Fruit fly (Drosophila melanogaster) whole organism, embryonic: ENCODE results near the gene CG33939.

Source experiments
- CG10431 ChIP-seq: fragments of 200-800 bp; sonication (Bioruptor generic); optimal IDR thresholded peaks from 3 replicates; lab custom pipeline; 2018; ENCODE audit warnings: missing biosample characterization, mild to moderate bottlenecking, missing genetic modification characterization
- CG11085 ChIP-seq: fragments of 200-800 bp; sonication (Bioruptor generic); IDR thresholded peaks from 2 replicates; pipeline ENCODE4 v1.3.6; 2022; ENCODE audit warnings: missing biosample characterization, missing genetic modification characterization
- CG11560 ChIP-seq: fragments of 200-800 bp; sonication (Bioruptor generic); IDR thresholded peaks from 3 replicates; pipeline ENCODE4 v1.3.6; 2022; ENCODE audit warnings: missing biosample characterization, missing genetic modification characterization
- CG11696 ChIP-seq: fragments of 200-800 bp; sonication (Bioruptor generic); IDR thresholded peaks from 2 replicates; pipeline ENCODE4 v1.3.6; 2022; ENCODE audit warnings: missing biosample characterization, missing genetic modification characterization
- CG15514 ChIP-seq: fragments of 200-800 bp; sonication (Bioruptor generic); optimal IDR thresholded peaks from 3 replicates; lab custom pipeline; 2017; ENCODE audit warnings: missing biosample characterization, missing genetic modification characterization, mild to moderate bottlenecking, moderate library complexity, missing genetic modification reagents
- CG1603 ChIP-seq: fragments of 200-800 bp; sonication (Bioruptor generic); optimal IDR thresholded peaks from 2 replicates; lab custom pipeline; 2019; ENCODE audit warnings: missing biosample characterization, mild to moderate bottlenecking, missing genetic modification characterization, moderate library complexity
- CG1647 ChIP-seq: fragments of 200-800 bp; sonication (Bioruptor generic); optimal IDR thresholded peaks from 3 replicates; lab custom pipeline; 2016; ENCODE audit warnings: missing biosample characterization, missing genetic modification characterization
- CG2116 ChIP-seq: fragments of 200-800 bp; sonication (Bioruptor generic); optimal IDR thresholded peaks from 3 replicates; lab custom pipeline; 2018; ENCODE audit warnings: missing biosample characterization, mild to moderate bottlenecking, missing genetic modification characterization
- CG2889 ChIP-seq: fragments of 200-800 bp; sonication (Bioruptor generic); IDR thresholded peaks from 3 replicates; pipeline ENCODE4 v1.3.6; 2022; ENCODE audit warnings: missing biosample characterization, missing genetic modification characterization
- CG31224 ChIP-seq: fragments of 200-800 bp; sonication (Bioruptor generic); IDR thresholded peaks from 2 replicates; pipeline ENCODE4 v1.3.6; 2022; ENCODE audit warnings: missing biosample characterization, missing genetic modification characterization
- CG31365 ChIP-seq: fragments of 200-800 bp; sonication (Bioruptor generic); optimal IDR thresholded peaks from 2 replicates; lab custom pipeline; 2018; ENCODE audit warnings: missing biosample characterization, mild to moderate bottlenecking, missing genetic modification characterization
- CG32772 ChIP-seq: fragments of 200-800 bp; sonication (Bioruptor generic); IDR thresholded peaks from 2 replicates; pipeline ENCODE4 v1.3.6; 2022; ENCODE audit warnings: missing biosample characterization, missing genetic modification characterization
- CG34376 ChIP-seq: fragments of 200-800 bp; sonication (Bioruptor generic); optimal IDR thresholded peaks from 2 replicates; lab custom pipeline; 2018; ENCODE audit warnings: missing biosample characterization, mild to moderate bottlenecking, missing genetic modification characterization
- CG4617 ChIP-seq: fragments of 200-800 bp; sonication (Bioruptor generic); optimal IDR thresholded peaks from 3 replicates; lab custom pipeline; 2016; ENCODE audit warnings: missing biosample characterization, missing genetic modification characterization, borderline replicate concordance
- CG6765 ChIP-seq: fragments of 200-800 bp; sonication (Bioruptor generic); optimal IDR thresholded peaks from 3 replicates; lab custom pipeline; 2017; ENCODE audit warnings: missing biosample characterization, mild to moderate bottlenecking, missing genetic modification characterization
- CG6791 ChIP-seq: fragments of 200-800 bp; sonication (Bioruptor generic); IDR thresholded peaks from 3 replicates; pipeline ENCODE4 v1.3.6; 2022; ENCODE audit warnings: missing biosample characterization, missing genetic modification characterization; ENCODE audit not compliant: partially characterized antibody
- CG7786 ChIP-seq: fragments of 200-800 bp; sonication (Bioruptor generic); optimal IDR thresholded peaks from 2 replicates; lab custom pipeline; 2016; ENCODE audit warnings: missing biosample characterization, missing genetic modification characterization
- CG7963 ChIP-seq: fragments of 200-800 bp; sonication (Bioruptor generic); IDR thresholded peaks from 3 replicates; pipeline ENCODE4 v1.3.6; 2022; ENCODE audit warnings: missing biosample characterization, missing genetic modification characterization; ENCODE audit not compliant: partially characterized antibody
- CG8924 ChIP-seq: fragments of 200-800 bp; optimal IDR thresholded peaks from 3 replicates; lab custom pipeline; 2019; ENCODE audit warnings: missing biosample characterization, mild to moderate bottlenecking, missing genetic modification characterization, moderate library complexity
- CG8944 ChIP-seq: fragments of 200-800 bp; sonication (Bioruptor generic); optimal IDR thresholded peaks from 3 replicates; lab custom pipeline; 2016; ENCODE audit warnings: missing biosample characterization, missing genetic modification characterization
- Dref ChIP-seq: fragments of 200-800 bp; sonication (Bioruptor generic); IDR thresholded peaks from 2 replicates; pipeline ENCODE4 v1.3.6; 2022; ENCODE audit warnings: missing biosample characterization, missing genetic modification characterization
- E2f1 ChIP-seq: fragments of 200-800 bp; sonication (Bioruptor generic); IDR thresholded peaks from 2 replicates; pipeline ENCODE4 v1.3.6; 2022; ENCODE audit warnings: missing biosample characterization, missing genetic modification characterization
- ERR ChIP-seq: fragments of 200-800 bp; sonication (Bioruptor generic); optimal IDR thresholded peaks from 2 replicates; lab custom pipeline; 2016; ENCODE audit warnings: missing biosample characterization, missing genetic modification characterization
- HLH4C ChIP-seq: fragments of 200-800 bp; sonication (Bioruptor generic); IDR thresholded peaks from 3 replicates; pipeline ENCODE4 v1.3.6; 2022; ENCODE audit warnings: missing biosample characterization, missing genetic modification characterization; ENCODE audit not compliant: partially characterized antibody
- MESR4 ChIP-seq: fragments of 200-800 bp; sonication (Bioruptor generic); optimal IDR thresholded peaks from 2 replicates; lab custom pipeline; 2018; ENCODE audit warnings: missing biosample characterization, mild to moderate bottlenecking, missing genetic modification characterization, moderate library complexity
- PHDP ChIP-seq: fragments of 200-800 bp; sonication (Bioruptor generic); optimal IDR thresholded peaks from 3 replicates; lab custom pipeline; 2018; ENCODE audit warnings: missing biosample characterization, mild to moderate bottlenecking, missing genetic modification characterization, moderate library complexity
- Scr ChIP-seq: fragments of 200-800 bp; sonication (Bioruptor generic); IDR thresholded peaks from 2 replicates; pipeline ENCODE4 v1.3.6; 2022; ENCODE audit warnings: missing biosample characterization, missing genetic modification characterization; ENCODE audit not compliant: partially characterized antibody
- Sry-β ChIP-seq: fragments of 200-800 bp; sonication (Bioruptor generic); optimal IDR thresholded peaks from 2 replicates; lab custom pipeline; 2018; ENCODE audit warnings: missing biosample characterization, mild to moderate bottlenecking, missing genetic modification characterization, moderate library complexity
- Sry-δ ChIP-seq: fragments of 200-800 bp; sonication (Bioruptor generic); optimal IDR thresholded peaks from 2 replicates; lab custom pipeline; 2016; ENCODE audit warnings: missing biosample characterization, missing genetic modification characterization
- Stat92E ChIP-seq, 3 experiments: fragments of >200 bp in 2 of 3; fragments of 200-800 bp in 1 of 3; sonication (Bioruptor generic) in 1 of 3; optimal IDR thresholded peaks; 2 replicates each; lab custom pipeline; 2017 to 2019; ENCODE audit warnings: missing biosample characterization in 3 of 3, missing genetic modification characterization in 3 of 3, mild to moderate bottlenecking in 1 of 3, moderate library complexity in 1 of 3
- chinmo ChIP-seq: fragments of 200-800 bp; sonication (Bioruptor generic); IDR thresholded peaks from 4 replicates; pipeline ENCODE4 v1.3.6; 2022; ENCODE audit warnings: missing biosample characterization, missing genetic modification characterization; ENCODE audit not compliant: partially characterized antibody
- ci ChIP-seq: fragments of 200-800 bp; sonication (Bioruptor generic); IDR thresholded peaks from 3 replicates; pipeline ENCODE4 v1.3.6; 2022; ENCODE audit warnings: missing biosample characterization, missing genetic modification characterization
- crc ChIP-seq: fragments of 200-800 bp; sonication (Bioruptor generic); optimal IDR thresholded peaks from 2 replicates; lab custom pipeline; 2016; ENCODE audit warnings: missing biosample characterization, missing genetic modification characterization
- dmrt99B ChIP-seq: fragments of 200-800 bp; sonication (Bioruptor generic); optimal IDR thresholded peaks from 2 replicates; lab custom pipeline; 2018; ENCODE audit warnings: missing biosample characterization, mild to moderate bottlenecking, missing genetic modification characterization, moderate library complexity
- grau ChIP-seq: fragments of 200-800 bp; optimal IDR thresholded peaks from 3 replicates; lab custom pipeline; 2019; ENCODE audit warnings: missing biosample characterization, mild to moderate bottlenecking, missing genetic modification characterization, moderate library complexity
- grn ChIP-seq: fragments of 200-800 bp; sonication (Bioruptor generic); optimal IDR thresholded peaks from 3 replicates; lab custom pipeline; 2017; ENCODE audit warnings: missing biosample characterization, missing genetic modification characterization
- h ChIP-seq: fragments of >200 bp; optimal IDR thresholded peaks from 2 replicates; lab custom pipeline; 2017
- hb ChIP-seq: fragments of 200-800 bp; sonication (Bioruptor generic); IDR thresholded peaks from 3 replicates; pipeline ENCODE4 v1.3.6; 2022; ENCODE audit warnings: missing biosample characterization, missing genetic modification characterization; ENCODE audit not compliant: partially characterized antibody
- jing ChIP-seq: fragments of 200-800 bp; sonication (Bioruptor generic); optimal IDR thresholded peaks from 2 replicates; lab custom pipeline; 2018; ENCODE audit warnings: missing biosample characterization, mild to moderate bottlenecking, missing genetic modification characterization
- kah ChIP-seq: fragments of 200-800 bp; sonication (Bioruptor generic); optimal IDR thresholded peaks from 2 replicates; lab custom pipeline; 2018; ENCODE audit warnings: missing biosample characterization, mild to moderate bottlenecking, missing genetic modification characterization
- luna ChIP-seq: fragments of 200-800 bp; sonication (Bioruptor generic); optimal IDR thresholded peaks from 2 replicates; lab custom pipeline; 2016; ENCODE audit warnings: missing biosample characterization, missing genetic modification characterization
- mirr ChIP-seq: fragments of 200-800 bp; sonication (Bioruptor generic); optimal IDR thresholded peaks from 3 replicates; lab custom pipeline; 2018; ENCODE audit warnings: missing biosample characterization, mild to moderate bottlenecking, missing genetic modification characterization
- nmo ChIP-seq: fragments of 200-800 bp; sonication (Bioruptor generic); optimal IDR thresholded peaks from 2 replicates; lab custom pipeline; 2018; ENCODE audit warnings: missing biosample characterization, mild to moderate bottlenecking, missing genetic modification characterization, moderate library complexity
- phol ChIP-seq: fragments of 200-800 bp; sonication (Bioruptor generic); optimal IDR thresholded peaks from 3 replicates; lab custom pipeline; 2018; ENCODE audit warnings: missing biosample characterization, mild to moderate bottlenecking, missing genetic modification characterization, moderate library complexity
- pum ChIP-seq: fragments of 200-800 bp; sonication (Bioruptor generic); optimal IDR thresholded peaks from 2 replicates; lab custom pipeline; 2016; ENCODE audit warnings: missing biosample characterization, missing genetic modification characterization
- row ChIP-seq: fragments of 200-800 bp; sonication (Bioruptor generic); IDR thresholded peaks from 3 replicates; pipeline ENCODE4 v1.3.6; 2022; ENCODE audit warnings: missing biosample characterization, missing genetic modification characterization
- sens ChIP-seq: fragments of 200-800 bp; sonication (Bioruptor generic); peaks from one replicate; lab custom pipeline; 2016; ENCODE audit warnings: missing biosample characterization, missing genetic modification characterization
- sna ChIP-seq: fragments of 200-800 bp; sonication (Bioruptor generic); IDR thresholded peaks from 2 replicates; pipeline ENCODE4 v1.3.6; 2022; ENCODE audit warnings: missing biosample characterization, missing genetic modification characterization; ENCODE audit not compliant: partially characterized antibody
- tll ChIP-seq, 2 experiments: fragments of 200-800 bp in 1 of 2; fragments of >200 bp in 1 of 2; sonication (Bioruptor generic) in 1 of 2; optimal IDR thresholded peaks; 2 replicates each; lab custom pipeline; 2017 to 2019; ENCODE audit warnings: missing biosample characterization in 2 of 2, missing genetic modification characterization in 2 of 2, mild to moderate bottlenecking in 1 of 2, moderate library complexity in 1 of 2
- twi ChIP-seq: fragments of 200-800 bp; optimal IDR thresholded peaks from 2 replicates; lab custom pipeline; 2019; ENCODE audit warnings: missing biosample characterization, mild to moderate bottlenecking, missing genetic modification characterization, moderate library complexity
- zf30C ChIP-seq: fragments of 200-800 bp; sonication (Bioruptor generic); optimal IDR thresholded peaks from 3 replicates; lab custom pipeline; 2018; ENCODE audit warnings: missing biosample characterization, mild to moderate bottlenecking, missing genetic modification characterization

The CG33939 gene

DNA sequence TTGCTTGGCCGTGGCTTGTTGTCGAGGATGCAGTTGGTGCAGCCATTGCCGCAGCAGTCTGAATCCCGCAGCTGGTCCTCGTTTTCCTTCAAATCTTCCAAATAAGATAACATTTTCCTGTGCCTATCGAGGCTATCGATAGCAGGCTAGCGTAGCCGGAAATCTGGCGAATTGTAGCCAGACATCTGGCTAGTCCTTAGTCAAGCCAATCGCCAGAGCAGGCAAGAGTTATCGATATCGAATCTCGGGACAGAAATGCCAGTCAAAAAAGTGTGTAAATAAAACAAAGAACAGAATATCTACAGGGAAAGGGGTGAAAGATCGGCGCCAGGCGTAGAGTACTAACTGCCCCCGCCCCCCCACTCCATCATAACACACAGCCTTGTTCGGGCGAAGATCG lies 18.6 kb upstream of the CG33939 start, which contains the start of the genes CG7914 and CG14194 (continued):
- no peak for TF ChIP-seq tll (GFP tag; optimal IDR thresholded peaks at IDR 0.05; lab: Kevin White, UChicago)
- no peak for TF ChIP-seq ERR (GFP tag; lab: Kevin White, UChicago)
- no peak for TF ChIP-seq pum (GFP tag; lab: Kevin White, UChicago)
- no peak for TF ChIP-seq CG6765 (GFP tag; lab: Kevin White, UChicago)
- no peak for TF ChIP-seq grn (GFP tag; lab: Kevin White, UChicago)
- TF ChIP-seq luna, result no peak
- TF ChIP-seq chinmo (GFP tag; lab: Robert Waterston, UW), result peak; percentile 76; the same call in 2 of the 4 replicates
- no peak for TF ChIP-seq CG8944 (GFP tag; lab: Kevin White, UChicago)
- no peak for TF ChIP-seq CG31365
- no peak for TF ChIP-seq kah
- TF ChIP-seq Dref (GFP tag; lab: Robert Waterston, UW), result peak; percentile 96
- TF ChIP-seq CG1647 (GFP tag; lab: Kevin White, UChicago), result no peak
- no peak for TF ChIP-seq dmrt99B (tag; lab: Kevin White, UChicago)
- TF ChIP-seq phol (tag; lab: Kevin White, UChicago), result peak; percentile 22
- TF ChIP-seq CG31224 (GFP tag; lab: Robert Waterston, UW), result no peak
- TF ChIP-seq mirr (GFP tag; lab: Kevin White, UChicago), result no peak
- no peak for TF ChIP-seq CG7786 (GFP tag; lab: Kevin White, UChicago)
- no peak for TF ChIP-seq CG32772 (GFP tag; lab: Robert Waterston, UW)
- TF ChIP-seq sens (GFP tag; lab: Kevin White, UChicago), result peak; percentile 54
- peak; percentile 96 for TF ChIP-seq HLH4C (GFP tag; lab: Robert Waterston, UW)
- TF ChIP-seq Sry-δ (GFP tag; lab: Kevin White, UChicago), result peak; percentile 65
- TF ChIP-seq E2f1 (GFP tag; lab: Robert Waterston, UW), result no peak
- TF ChIP-seq grau (tag; lab: Kevin White, UChicago), result peak; percentile 14
- no peak for TF ChIP-seq CG10431 (GFP tag; lab: Kevin White, UChicago)
- TF ChIP-seq CG11560, result no peak
- TF ChIP-seq PHDP (tag; lab: Kevin White, UChicago), result no peak
- no peak for TF ChIP-seq Stat92E (GFP tag; optimal IDR thresholded peaks at IDR 0.05; lab: Kevin White, UChicago)
- no peak for TF ChIP-seq CG11696 (GFP tag; lab: Robert Waterston, UW)
- peak; percentile 67 for TF ChIP-seq CG2116 (GFP tag; lab: Kevin White, UChicago)
- peak; percentile 75 for TF ChIP-seq Scr
- no peak for TF ChIP-seq CG11085 (GFP tag; lab: Robert Waterston, UW)
- TF ChIP-seq CG1603, result peak; percentile 60
- no peak for TF ChIP-seq jing (GFP tag; lab: Kevin White, UChicago)
- TF ChIP-seq CG15514 (GFP tag; lab: Kevin White, UChicago), result peak; percentile 58
- TF ChIP-seq Sry-β, result peak; percentile 92
- TF ChIP-seq CG7963 (GFP tag; lab: Robert Waterston, UW), result peak; percentile 84
- TF ChIP-seq twi (tag; lab: Kevin White, UChicago), result no peak
- TF ChIP-seq crc, result no peak
- peak; percentile 2 for TF ChIP-seq CG34376
- TF ChIP-seq MESR4 (GFP tag; lab: Kevin White, UChicago), result peak; percentile 74
- TF ChIP-seq CG8924 (tag; lab: Kevin White, UChicago), result peak; percentile 1
- TF ChIP-seq CG2889, result no peak
- TF ChIP-seq CG6791, result peak; percentile 91
- TF ChIP-seq hb (GFP tag; lab: Robert Waterston, UW), result peak; percentile 86
- no peak for TF ChIP-seq zf30C (GFP tag; lab: Kevin White, UChicago)
- no peak for TF ChIP-seq ci (GFP tag; lab: Robert Waterston, UW)
- peak; percentile 8 for TF ChIP-seq nmo (GFP tag; lab: Kevin White, UChicago)
- TF ChIP-seq h (lab: Kevin White, UChicago), result no peak
- peak; percentile 63 for TF ChIP-seq CG4617
- peak; percentile 74 for TF ChIP-seq sna (GFP tag; lab: Robert Waterston, UW)
- peak; percentile 62 for TF ChIP-seq row (GFP tag; lab: Robert Waterston, UW)
